Fruit fly (Drosophila melanogaster) whole organism, embryonic: Measurements from ENCODE around the gene CG43131.

ENCODE experiments used
- Atf6 ChIP-seq: fragments of 200-800 bp; sonication (Bioruptor generic); IDR thresholded peaks from 2 replicates; pipeline ENCODE4 v1.3.6; 2022; ENCODE audit warnings: missing biosample characterization, missing genetic modification characterization
- B-H2 ChIP-seq: fragments of 200-800 bp; sonication (Bioruptor generic); optimal IDR thresholded peaks from 2 replicates; lab custom pipeline; 2018; ENCODE audit warnings: missing biosample characterization, mild to moderate bottlenecking, missing genetic modification characterization
- CG10147 ChIP-seq: fragments of 200-800 bp; sonication (Bioruptor generic); optimal IDR thresholded peaks from 2 replicates; lab custom pipeline; 2019; ENCODE audit warnings: missing biosample characterization, mild to moderate bottlenecking, missing genetic modification characterization, moderate library complexity
- CG10543 ChIP-seq: fragments of 200-800 bp; sonication (Bioruptor generic); optimal IDR thresholded peaks from 3 replicates; lab custom pipeline; 2017; ENCODE audit warnings: missing biosample characterization, mild to moderate bottlenecking, missing genetic modification characterization, moderate library complexity
- CG13287 ChIP-seq: fragments of 200-800 bp; sonication (Bioruptor generic); IDR thresholded peaks from 2 replicates; pipeline ENCODE4 v1.3.6; 2022; ENCODE audit warnings: missing biosample characterization, missing genetic modification characterization; ENCODE audit not compliant: partially characterized antibody
- CG14441 ChIP-seq: fragments of 200-800 bp; sonication (Bioruptor generic); IDR thresholded peaks from 2 replicates; pipeline ENCODE4 v1.3.6; 2022; ENCODE audit warnings: missing biosample characterization, missing genetic modification characterization
- CG16813 ChIP-seq: fragments of 200-800 bp; sonication (Bioruptor generic); IDR thresholded peaks from 3 replicates; pipeline ENCODE4 v1.3.6; 2022; ENCODE audit warnings: missing biosample characterization, missing genetic modification characterization; ENCODE audit not compliant: partially characterized antibody
- CG17328 ChIP-seq: fragments of 200-800 bp; sonication (Bioruptor generic); IDR thresholded peaks from 2 replicates; pipeline ENCODE4 v1.3.6; 2022; ENCODE audit warnings: missing biosample characterization, missing genetic modification characterization
- CG18599 ChIP-seq: fragments of 200-800 bp; sonication (Bioruptor generic); optimal IDR thresholded peaks from 3 replicates; lab custom pipeline; 2017; ENCODE audit warnings: missing biosample characterization, missing genetic modification characterization, mild to moderate bottlenecking, moderate library complexity, missing genetic modification reagents
- CG2678 ChIP-seq: fragments of 200-800 bp; sonication (Bioruptor generic); optimal IDR thresholded peaks from 3 replicates; lab custom pipeline; 2019; ENCODE audit warnings: missing biosample characterization, mild to moderate bottlenecking, missing genetic modification characterization, moderate library complexity
- CG3065 ChIP-seq: fragments of 200-800 bp; sonication (Bioruptor generic); optimal IDR thresholded peaks from 2 replicates; lab custom pipeline; 2016; ENCODE audit warnings: missing biosample characterization, missing genetic modification characterization
- CG3163 ChIP-seq: fragments of 200-800 bp; sonication (Bioruptor generic); optimal IDR thresholded peaks from 3 replicates; lab custom pipeline; 2016; ENCODE audit warnings: missing biosample characterization, missing genetic modification characterization
- CG3281 ChIP-seq: fragments of 200-800 bp; sonication (Bioruptor generic); optimal IDR thresholded peaks from 3 replicates; lab custom pipeline; 2017; ENCODE audit warnings: missing biosample characterization, mild to moderate bottlenecking, missing genetic modification characterization
- CG33557 ChIP-seq: fragments of 200-800 bp; sonication (Bioruptor generic); optimal IDR thresholded peaks from 2 replicates; lab custom pipeline; 2019; ENCODE audit warnings: missing biosample characterization, mild to moderate bottlenecking, missing genetic modification characterization, moderate library complexity
- CG34376 ChIP-seq: fragments of 200-800 bp; sonication (Bioruptor generic); optimal IDR thresholded peaks from 2 replicates; lab custom pipeline; 2018; ENCODE audit warnings: missing biosample characterization, mild to moderate bottlenecking, missing genetic modification characterization
- CG42726 ChIP-seq: fragments of 200-800 bp; sonication (Bioruptor generic); IDR thresholded peaks from 2 replicates; pipeline ENCODE4 v1.3.6; 2022; ENCODE audit warnings: missing biosample characterization, missing genetic modification characterization; ENCODE audit not compliant: partially characterized antibody
- CG4730 ChIP-seq: fragments of 200-800 bp; sonication (Bioruptor generic); IDR thresholded peaks from 2 replicates; pipeline ENCODE4 v1.3.6; 2022; ENCODE audit warnings: missing biosample characterization, missing genetic modification characterization
- CG6654 ChIP-seq: fragments of 200-800 bp; sonication (Bioruptor generic); optimal IDR thresholded peaks from 2 replicates; lab custom pipeline; 2017; ENCODE audit warnings: missing biosample characterization, mild to moderate bottlenecking, missing genetic modification characterization
- CG6765 ChIP-seq: fragments of 200-800 bp; sonication (Bioruptor generic); optimal IDR thresholded peaks from 3 replicates; lab custom pipeline; 2017; ENCODE audit warnings: missing biosample characterization, mild to moderate bottlenecking, missing genetic modification characterization
- CG9609 ChIP-seq: fragments of 200-800 bp; sonication (Bioruptor generic); optimal IDR thresholded peaks from 3 replicates; lab custom pipeline; 2016; ENCODE audit warnings: missing biosample characterization, missing genetic modification characterization
- CG9932 ChIP-seq: fragments of 200-800 bp; sonication (Bioruptor generic); IDR thresholded peaks from 2 replicates; pipeline ENCODE4 v1.3.6; 2022; ENCODE audit warnings: missing biosample characterization, missing genetic modification characterization
- E2f1 ChIP-seq: fragments of 200-800 bp; sonication (Bioruptor generic); IDR thresholded peaks from 2 replicates; pipeline ENCODE4 v1.3.6; 2022; ENCODE audit warnings: missing biosample characterization, missing genetic modification characterization
- ERR ChIP-seq: fragments of 200-800 bp; sonication (Bioruptor generic); optimal IDR thresholded peaks from 2 replicates; lab custom pipeline; 2016; ENCODE audit warnings: missing biosample characterization, missing genetic modification characterization
- Ets65A ChIP-seq: fragments of 200-800 bp; sonication (Bioruptor generic); peaks from one replicate; lab custom pipeline; 2016; ENCODE audit warnings: missing biosample characterization, missing genetic modification characterization
- GATAe ChIP-seq: fragments of 200-800 bp; sonication (Bioruptor generic); conservative IDR thresholded peaks from 2 replicates; pipeline ENCODE4 v1.3.6; 2022; ENCODE audit warnings: missing biosample characterization, missing genetic modification characterization
- Gsc ChIP-seq: fragments of 200-800 bp; sonication (Bioruptor generic); IDR thresholded peaks from 2 replicates; pipeline ENCODE4 v1.3.6; 2022; ENCODE audit warnings: missing biosample characterization, missing genetic modification characterization
- HLH4C ChIP-seq: fragments of 200-800 bp; sonication (Bioruptor generic); IDR thresholded peaks from 3 replicates; pipeline ENCODE4 v1.3.6; 2022; ENCODE audit warnings: missing biosample characterization, missing genetic modification characterization; ENCODE audit not compliant: partially characterized antibody
- HmgD ChIP-seq: fragments of 200-800 bp; sonication (Bioruptor generic); optimal IDR thresholded peaks from 3 replicates; lab custom pipeline; 2016; ENCODE audit warnings: missing biosample characterization, missing genetic modification characterization
- Hr51 ChIP-seq, 2 experiments: fragments of 200-800 bp; sonication (Bioruptor generic); optimal IDR thresholded peaks; 2 replicates in 1 of 2; 3 replicates in 1 of 2; lab custom pipeline; 2016 to 2018; ENCODE audit warnings: missing biosample characterization in 2 of 2, missing genetic modification characterization in 2 of 2, mild to moderate bottlenecking in 1 of 2, moderate library complexity in 1 of 2
- Myb ChIP-seq: fragments of 200-800 bp; sonication (Bioruptor generic); optimal IDR thresholded peaks from 2 replicates; lab custom pipeline; 2016; ENCODE audit warnings: missing biosample characterization, missing genetic modification characterization
- Nf-YB ChIP-seq: fragments of 200-800 bp; sonication (Bioruptor generic); optimal IDR thresholded peaks from 3 replicates; lab custom pipeline; 2019; ENCODE audit warnings: missing biosample characterization, mild to moderate bottlenecking, missing genetic modification characterization, moderate library complexity
- Ravus ChIP-seq: fragments of 200-800 bp; sonication (Bioruptor generic); IDR thresholded peaks from 2 replicates; pipeline ENCODE4 v1.3.6; 2022; ENCODE audit warnings: missing biosample characterization, missing genetic modification characterization
- Sox100B ChIP-seq: fragments of 200-800 bp; sonication (Bioruptor generic); optimal IDR thresholded peaks from 3 replicates; lab custom pipeline; 2018; ENCODE audit warnings: missing biosample characterization, mild to moderate bottlenecking, missing genetic modification characterization
- ase ChIP-seq: fragments of 200-800 bp; sonication (Bioruptor generic); IDR thresholded peaks from 3 replicates; pipeline ENCODE4 v1.3.6; 2022; ENCODE audit warnings: missing biosample characterization, missing genetic modification characterization
- ash1 ChIP-seq: fragments of 200-800 bp; sonication (Bioruptor generic); optimal IDR thresholded peaks from 2 replicates; lab custom pipeline; 2018; ENCODE audit warnings: missing biosample characterization, mild to moderate bottlenecking, missing genetic modification characterization
- bigmax ChIP-seq: fragments of 200-800 bp; sonication (Bioruptor generic); optimal IDR thresholded peaks from 2 replicates; lab custom pipeline; 2018; ENCODE audit warnings: missing biosample characterization, mild to moderate bottlenecking, missing genetic modification characterization
- btn ChIP-seq: fragments of 200-800 bp; sonication (Bioruptor generic); optimal IDR thresholded peaks from 2 replicates; lab custom pipeline; 2016; ENCODE audit warnings: missing biosample characterization, missing genetic modification characterization
- chinmo ChIP-seq: fragments of 200-800 bp; sonication (Bioruptor generic); IDR thresholded peaks from 4 replicates; pipeline ENCODE4 v1.3.6; 2022; ENCODE audit warnings: missing biosample characterization, missing genetic modification characterization; ENCODE audit not compliant: partially characterized antibody
- ci ChIP-seq: fragments of 200-800 bp; sonication (Bioruptor generic); IDR thresholded peaks from 3 replicates; pipeline ENCODE4 v1.3.6; 2022; ENCODE audit warnings: missing biosample characterization, missing genetic modification characterization
- croc ChIP-seq: fragments of 200-800 bp; sonication (Bioruptor generic); conservative IDR thresholded peaks from 3 replicates; pipeline ENCODE4 v1.3.6; 2022; ENCODE audit warnings: missing biosample characterization, missing genetic modification characterization
- cwo ChIP-seq: fragments of 200-800 bp; sonication (Bioruptor generic); optimal IDR thresholded peaks from 3 replicates; lab custom pipeline; 2017; ENCODE audit warnings: missing biosample characterization, missing genetic modification characterization, mild to moderate bottlenecking, moderate library complexity, missing genetic modification reagents
- emc ChIP-seq: fragments of 200-800 bp; sonication (Bioruptor generic); optimal IDR thresholded peaks from 2 replicates; lab custom pipeline; 2016; ENCODE audit warnings: missing biosample characterization, missing genetic modification characterization
- gem ChIP-seq: fragments of 200-800 bp; sonication (Bioruptor generic); optimal IDR thresholded peaks from 2 replicates; lab custom pipeline; 2019; ENCODE audit warnings: missing biosample characterization, mild to moderate bottlenecking, missing genetic modification characterization, moderate library complexity
- gsb ChIP-seq: fragments of 200-800 bp; sonication (Bioruptor generic); IDR thresholded peaks from 2 replicates; pipeline ENCODE4 v1.3.6; 2022; ENCODE audit warnings: missing biosample characterization, missing genetic modification characterization
- hth ChIP-seq: fragments of >200 bp; optimal IDR thresholded peaks from 2 replicates; lab custom pipeline; 2017; ENCODE audit warnings: inconsistent platforms
- kah ChIP-seq: fragments of 200-800 bp; sonication (Bioruptor generic); optimal IDR thresholded peaks from 2 replicates; lab custom pipeline; 2018; ENCODE audit warnings: missing biosample characterization, mild to moderate bottlenecking, missing genetic modification characterization
- onecut ChIP-seq: fragments of 200-800 bp; sonication (Bioruptor generic); IDR thresholded peaks from 2 replicates; pipeline ENCODE4 v1.3.6; 2022; ENCODE audit warnings: missing biosample characterization, missing genetic modification characterization
- pzg ChIP-seq: fragments of 200-800 bp; sonication (Bioruptor generic); optimal IDR thresholded peaks from 3 replicates; lab custom pipeline; 2018; ENCODE audit warnings: missing biosample characterization, mild to moderate bottlenecking, missing genetic modification characterization, moderate library complexity
- tap ChIP-seq: fragments of 200-800 bp; optimal IDR thresholded peaks from 3 replicates; lab custom pipeline; 2019; ENCODE audit warnings: missing biosample characterization, mild to moderate bottlenecking, missing genetic modification characterization, moderate library complexity
- trh ChIP-seq: fragments of 200-800 bp; sonication (Bioruptor generic); optimal IDR thresholded peaks from 2 replicates; lab custom pipeline; 2016; ENCODE audit warnings: missing biosample characterization, missing genetic modification characterization
- twi ChIP-seq: fragments of 200-800 bp; optimal IDR thresholded peaks from 2 replicates; lab custom pipeline; 2019; ENCODE audit warnings: missing biosample characterization, mild to moderate bottlenecking, missing genetic modification characterization, moderate library complexity
- vfl ChIP-seq: fragments of 200-800 bp; sonication (Bioruptor generic); optimal IDR thresholded peaks from 2 replicates; lab custom pipeline; 2016; ENCODE audit warnings: missing biosample characterization, missing genetic modification characterization

The CG43131 gene

dm6 chr3R:5063260-5063667 lies 45.7 kb downstream of the CG43131 start (continued):
- TF ChIP-seq CG6654 (GFP tag; lab: Kevin White, UChicago) (no peak), Atf6 (GFP tag; lab: Robert Waterston, UW) (no peak), Gsc (GFP tag; lab: Robert Waterston, UW) (no peak), CG4730 (GFP tag; lab: Robert Waterston, UW) (no peak), pzg (GFP tag; lab: Kevin White, UChicago) (no peak), croc (GFP tag; lab: Robert Waterston, UW) (no peak), CG33557 (GFP tag; lab: Kevin White, UChicago) (no peak), ERR (GFP tag; lab: Kevin White, UChicago) (no peak), CG18599 (GFP tag; lab: Kevin White, UChicago) (no peak), CG17328 (no peak), CG6765 (GFP tag; lab: Kevin White, UChicago) (no peak), B-H2 (GFP tag; lab: Kevin White, UChicago) (peak; percentile 35), HmgD (GFP tag; lab: Kevin White, UChicago) (no peak), Ravus (GFP tag; lab: Robert Waterston, UW) (no peak), vfl (GFP tag; lab: Kevin White, UChicago) (no peak), CG9609 (GFP tag; lab: Kevin White, UChicago) (no peak), Hr51 (GFP tag; optimal IDR thresholded peaks at IDR 0.05; lab: Kevin White, UChicago) (no peak), CG13287 (GFP tag; lab: Robert Waterston, UW) (no peak), ci (no peak), btn (GFP tag; lab: Kevin White, UChicago) (no peak), kah (GFP tag; lab: Kevin White, UChicago) (no peak), gem (tag; lab: Kevin White, UChicago) (no peak), CG2678 (peak; percentile 27), CG9932 (GFP tag; lab: Robert Waterston, UW) (no peak; the same call in 1 of the 2 replicates), CG16813 (GFP tag; lab: Robert Waterston, UW) (no peak), E2f1 (GFP tag; lab: Robert Waterston, UW) (no peak), trh (GFP tag; lab: Kevin White, UChicago) (no peak), CG34376 (GFP tag; lab: Kevin White, UChicago) (peak; percentile 61), CG3281 (GFP tag; lab: Kevin White, UChicago) (no peak), CG3163 (no peak), hth (lab: Kevin White, UChicago) (no peak), Nf-YB (GFP tag; lab: Kevin White, UChicago) (no peak), HLH4C (GFP tag; lab: Robert Waterston, UW) (no peak), chinmo (0 out of 4 replicates have a peak, but pooled peaks have one; percentile 49), CG10147 (no peak), CG10543 (GFP tag; lab: Kevin White, UChicago) (peak; percentile 53), onecut (GFP tag; lab: Robert Waterston, UW) (no peak), bigmax (GFP tag; lab: Kevin White, UChicago) (no peak), Myb (GFP tag; lab: Kevin White, UChicago) (no peak), cwo (GFP tag; lab: Kevin White, UChicago) (peak; percentile 50), ase (GFP tag; lab: Robert Waterston, UW) (no peak), tap (no peak), ash1 (GFP tag; lab: Kevin White, UChicago) (no peak), CG14441 (GFP tag; lab: Robert Waterston, UW) (no peak), GATAe (GFP tag; lab: Robert Waterston, UW) (peak; percentile 48; the same call in 1 of the 2 replicates), twi (tag; lab: Kevin White, UChicago) (no peak), Ets65A (GFP tag; lab: Kevin White, UChicago) (no peak), CG3065 (GFP tag; lab: Kevin White, UChicago) (no peak), Sox100B (GFP tag; lab: Kevin White, UChicago) (no peak), CG42726 (GFP tag; lab: Robert Waterston, UW) (no peak), gsb (GFP tag; lab: Robert Waterston, UW) (no peak), emc (peak; percentile 5)
